Fruit fly (Drosophila melanogaster): Measurements from ENCODE around the gene CG18131.

The CG18131 gene

DNA sequence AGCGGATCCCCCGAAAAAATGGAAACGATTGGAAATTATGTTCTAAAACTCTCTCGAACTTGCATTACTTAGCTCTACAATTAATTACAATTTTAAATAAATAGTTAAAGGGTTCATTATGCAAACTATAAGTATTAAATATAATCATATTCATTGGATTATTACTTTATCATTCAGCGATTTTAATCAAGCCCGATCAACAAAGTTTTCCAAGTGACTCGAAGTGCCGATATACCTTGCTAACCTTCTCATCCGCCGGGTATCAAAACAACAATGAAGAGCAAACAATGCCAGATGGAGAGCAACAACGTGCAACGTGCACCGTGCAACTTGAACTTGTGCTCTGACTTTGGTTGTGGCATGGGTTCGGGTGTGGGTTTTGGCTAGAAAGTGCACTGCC is 44.1 kb downstream of the CG18131 start:
- no peak for TF ChIP-seq CG33017 (tag; optimal IDR thresholded peaks at IDR 0.05)
- no peak for TF ChIP-seq tj (GFP tag; optimal IDR thresholded peaks at IDR 0.05)
- no peak for TF ChIP-seq CG11617 (GFP tag; optimal IDR thresholded peaks at IDR 0.05)
- TF ChIP-seq Mnt (GFP tag; optimal IDR thresholded peaks at IDR 0.05): no peak
- TF ChIP-seq cic (GFP tag; optimal IDR thresholded peaks at IDR 0.05): no peak
- TF ChIP-seq CG7045 (GFP tag; optimal IDR thresholded peaks at IDR 0.05): no peak
- TF ChIP-seq Crg-1 (GFP tag; optimal IDR thresholded peaks at IDR 0.05): no peak
- TF ChIP-seq CG14711 (tag; optimal IDR thresholded peaks at IDR 0.05): no peak
- TF ChIP-seq pad (GFP tag; optimal IDR thresholded peaks at IDR 0.05): no peak
- no peak for TF ChIP-seq cnc (optimal IDR thresholded peaks at IDR 0.05)
- TF ChIP-seq Clk (GFP tag; optimal IDR thresholded peaks at IDR 0.05): no peak
- TF ChIP-seq toe (GFP tag; optimal IDR thresholded peaks at IDR 0.05): no peak
- no peak for TF ChIP-seq kay (GFP tag; ENCODE audit: borderline replicate concordance)

DNA sequence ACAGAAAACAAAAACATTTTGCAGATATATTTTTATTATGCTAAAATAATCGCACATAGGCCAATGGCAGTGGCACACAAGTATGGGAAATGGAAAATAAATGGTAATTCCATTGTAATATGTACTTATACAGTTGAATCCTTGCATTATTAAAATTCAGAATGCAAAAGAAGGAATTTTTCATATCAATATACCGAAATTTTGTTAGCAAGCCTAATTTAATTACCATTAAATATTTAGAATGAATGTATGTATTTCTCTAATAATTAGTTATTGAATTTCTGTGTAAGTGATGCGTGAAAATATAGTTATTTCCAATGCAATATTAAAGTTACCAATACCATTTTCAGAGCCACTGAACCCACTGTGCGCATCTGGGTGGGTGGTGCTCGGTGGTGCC is 44.9 kb downstream of the CG18131 start:
- no peak for TF ChIP-seq CG1620 (GFP tag; optimal IDR thresholded peaks at IDR 0.05)
- no peak for TF ChIP-seq CG7045 (GFP tag; optimal IDR thresholded peaks at IDR 0.05)
- TF ChIP-seq ovo (GFP tag; optimal IDR thresholded peaks at IDR 0.05): no peak
- TF ChIP-seq Clk (GFP tag; optimal IDR thresholded peaks at IDR 0.05): no peak
- TF ChIP-seq CG33017 (tag; optimal IDR thresholded peaks at IDR 0.05): no peak
- no peak for TF ChIP-seq Crg-1 (GFP tag; optimal IDR thresholded peaks at IDR 0.05)
- no peak for TF ChIP-seq pad (GFP tag; optimal IDR thresholded peaks at IDR 0.05)
- no peak for TF ChIP-seq toe (GFP tag; optimal IDR thresholded peaks at IDR 0.05)
- no peak for TF ChIP-seq cic (GFP tag; optimal IDR thresholded peaks at IDR 0.05)
- TF ChIP-seq CG11617 (GFP tag; optimal IDR thresholded peaks at IDR 0.05): no peak
- no peak for TF ChIP-seq Mnt (GFP tag; optimal IDR thresholded peaks at IDR 0.05)
- no peak for TF ChIP-seq kay (GFP tag; ENCODE audit: borderline replicate concordance)
- TF ChIP-seq CG7101 (tag; optimal IDR thresholded peaks at IDR 0.05): no peak
- TF ChIP-seq tj (GFP tag; optimal IDR thresholded peaks at IDR 0.05): no peak

DNA sequence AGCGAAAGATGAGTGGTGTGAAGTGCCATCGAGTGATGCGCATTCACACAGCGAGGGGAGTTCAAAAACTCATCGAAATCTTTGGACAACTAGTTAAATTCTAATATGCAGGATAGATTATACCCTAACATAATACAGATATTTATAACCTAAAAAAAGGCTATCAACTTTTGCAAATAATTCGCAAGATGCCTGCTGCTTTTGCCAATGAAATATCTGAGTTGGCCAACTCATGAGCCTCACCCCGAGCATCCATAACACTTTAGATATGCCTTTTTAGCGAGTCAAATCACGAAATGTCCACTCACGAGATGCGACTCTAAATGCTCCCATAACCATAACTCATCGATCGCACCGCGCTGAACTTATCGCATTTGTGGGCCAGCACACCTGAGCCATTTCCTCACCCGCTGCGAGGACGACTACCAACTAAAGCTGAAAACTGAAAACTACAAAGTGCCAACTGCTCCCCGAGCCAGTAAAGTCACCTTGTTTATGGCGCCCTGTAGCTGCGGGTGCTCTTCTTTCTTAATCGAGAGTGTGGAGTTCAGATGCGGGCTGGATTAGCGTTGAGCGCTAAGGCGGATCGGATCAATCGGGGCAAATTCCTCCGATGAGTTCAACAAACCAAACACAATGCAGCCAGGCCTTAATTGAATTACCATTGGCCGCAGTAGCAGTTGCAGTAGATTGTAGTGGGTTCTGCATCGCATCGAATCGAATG is 50.5 kb downstream of the CG18131 start:
- TF ChIP-seq CG7045 (GFP tag; optimal IDR thresholded peaks at IDR 0.05) (no peak), cnc (optimal IDR thresholded peaks at IDR 0.05) (no peak)

All from whole organism, adult.